Worm (Caenorhabditis elegans) whole organism, early embryonic: ENCODE measurements around the gene M199.2.

Experiments used
- B0310.2 ChIP-seq: sonication (generic microtip); optimal IDR thresholded peaks from 2 replicates; lab custom pipeline; 2016; ENCODE audit warnings: mild to moderate bottlenecking, missing genetic modification characterization, missing compliant biosample characterization
- F13C5.2 ChIP-seq: sonication (generic microtip); optimal IDR thresholded peaks from 2 replicates; lab custom pipeline; 2017; ENCODE audit warnings: mild to moderate bottlenecking, missing genetic modification characterization, inconsistent platforms, missing compliant biosample characterization
- aly-1 ChIP-seq: sonication (generic microtip); optimal IDR thresholded peaks from 2 replicates; lab custom pipeline; 2016; ENCODE audit warnings: missing genetic modification characterization, missing compliant biosample characterization
- ama-1 ChIP-seq: fragments of 150-350 bp; optimal IDR thresholded peaks from 2 replicates; lab custom pipeline; 2014
- ceh-13 ChIP-seq: fragments of 200-800 bp; sonication (Bioruptor generic); optimal IDR thresholded peaks from 2 replicates; lab custom pipeline; 2018; ENCODE audit warnings: mild to moderate bottlenecking, missing genetic modification characterization, missing compliant biosample characterization
- ceh-36 ChIP-seq: sonication (generic microtip); optimal IDR thresholded peaks from 2 replicates; lab custom pipeline; 2016; ENCODE audit warnings: missing genetic modification characterization, inconsistent platforms, missing compliant biosample characterization
- ets-7 ChIP-seq: sonication (generic microtip); optimal IDR thresholded peaks from 2 replicates; lab custom pipeline; 2016; ENCODE audit warnings: missing genotype, missing genetic modification characterization, missing compliant biosample characterization
- flt-1 ChIP-seq: fragments of 200-800 bp; sonication (Bioruptor generic); IDR thresholded peaks from 2 replicates; pipeline ENCODE4 v1.3.6; 2022; ENCODE audit warnings: missing genetic modification characterization, missing compliant biosample characterization
- hmbx-1 ChIP-seq: sonication (generic microtip); optimal IDR thresholded peaks from 2 replicates; lab custom pipeline; 2016; ENCODE audit warnings: mild to moderate bottlenecking, missing genetic modification characterization, missing compliant biosample characterization
- hmg-4 ChIP-seq: fragments of 200-800 bp; sonication (Bioruptor generic); optimal IDR thresholded peaks from 2 replicates; lab custom pipeline; 2018; ENCODE audit warnings: mild to moderate bottlenecking, missing genetic modification characterization, missing compliant biosample characterization
- hnd-1 ChIP-seq: sonication (generic microtip); optimal IDR thresholded peaks from 2 replicates; lab custom pipeline; 2016; ENCODE audit warnings: missing genetic modification characterization, missing compliant biosample characterization
- pes-1 ChIP-seq: fragments of 200-800 bp; sonication (Bioruptor generic); IDR thresholded peaks from 2 replicates; pipeline ENCODE4 v1.3.6; 2022; ENCODE audit warnings: missing genetic modification reagents, missing genetic modification characterization, missing compliant biosample characterization
- scrt-1 ChIP-seq: fragments of 200-800 bp; sonication (Bioruptor generic); IDR thresholded peaks from 2 replicates; pipeline ENCODE4 v1.3.6; 2022; ENCODE audit warnings: missing genetic modification characterization, missing compliant biosample characterization
- sea-1 ChIP-seq: fragments of 200-800 bp; sonication (Bioruptor generic); conservative IDR thresholded peaks from 2 replicates; pipeline ENCODE4 v1.3.6; 2022; ENCODE audit warnings: missing genetic modification characterization, missing compliant biosample characterization
- tbx-11 ChIP-seq: fragments of 200-800 bp; sonication (Bioruptor generic); IDR thresholded peaks from 2 replicates; pipeline ENCODE4 v1.3.6; 2022; ENCODE audit warnings: missing genetic modification characterization, missing compliant biosample characterization
- tbx-37 ChIP-seq: fragments of 200-800 bp; sonication (Bioruptor generic); conservative IDR thresholded peaks from 2 replicates; pipeline ENCODE4 v1.3.6; 2022; ENCODE audit warnings: missing genetic modification reagents, missing genetic modification characterization, missing compliant biosample characterization
- tra-4 ChIP-seq: sonication (generic microtip); optimal IDR thresholded peaks from 2 replicates; lab custom pipeline; 2017; ENCODE audit warnings: missing genetic modification characterization, missing compliant biosample characterization

The M199.2 gene

DNA sequence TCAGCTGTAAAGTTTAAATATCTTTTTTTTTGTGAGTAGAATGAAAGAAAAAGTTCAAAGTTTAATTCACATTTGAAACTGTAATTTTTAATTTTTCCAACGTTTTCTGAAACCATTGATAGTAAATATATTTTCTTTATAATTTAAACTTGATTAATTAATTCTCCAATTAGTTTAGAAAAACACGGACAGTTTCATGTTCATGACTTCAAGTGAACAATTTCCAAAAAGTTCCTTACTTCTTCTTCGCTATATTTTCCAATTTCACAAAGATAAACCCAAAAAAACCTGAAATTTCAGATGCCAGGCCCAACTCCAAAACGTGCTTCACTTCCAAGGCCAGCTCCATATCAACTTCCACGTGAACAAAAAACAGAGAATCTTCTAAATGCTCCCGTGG is at the start of gene M199.2:
Gene M199.2 (plus strand): TSS at position 301 of the 400 bp plus-strand sequence.
- TF ChIP-seq tra-4 (no peak), aly-1 (tag; lab: Kevin White, UChicago) (no peak), tbx-11 (GFP tag; lab: Robert Waterston, UW) (no peak), sea-1 (GFP tag; lab: Robert Waterston, UW) (no peak), F13C5.2 (tag; lab: Kevin White, UChicago) (no peak), B0310.2 (tag; lab: Kevin White, UChicago) (no peak), ceh-36 (tag; lab: Kevin White, UChicago) (no peak)

DNA sequence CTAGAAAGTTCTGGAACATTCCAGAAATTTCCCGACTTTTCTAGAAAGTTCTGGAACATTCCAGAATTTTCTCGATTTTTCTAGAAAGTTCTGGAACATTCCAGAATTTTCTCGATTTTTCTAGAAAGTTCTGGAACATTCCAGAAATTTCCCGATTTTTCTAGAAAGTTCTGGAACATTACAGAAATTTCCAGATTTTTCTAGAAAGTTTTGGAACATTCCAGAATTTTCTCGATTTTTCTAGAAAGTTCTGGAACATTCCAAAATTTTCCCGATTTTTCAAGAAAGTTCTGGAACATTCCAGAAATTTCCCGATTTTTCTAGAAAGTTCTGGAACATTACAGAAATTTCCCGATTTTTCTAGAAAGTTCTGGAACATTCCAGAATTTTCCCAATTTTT is 49.4 kb upstream of the M199.2 start:
- TF ChIP-seq sea-1 (GFP tag; lab: Robert Waterston, UW) (peak; percentile 69; the same call in 1 of the 2 replicates), pes-1 (peak; percentile 85), hnd-1 (peak; percentile 5), flt-1 (GFP tag; lab: Robert Waterston, UW) (peak; percentile 72; the same call in 1 of the 2 replicates)

DNA sequence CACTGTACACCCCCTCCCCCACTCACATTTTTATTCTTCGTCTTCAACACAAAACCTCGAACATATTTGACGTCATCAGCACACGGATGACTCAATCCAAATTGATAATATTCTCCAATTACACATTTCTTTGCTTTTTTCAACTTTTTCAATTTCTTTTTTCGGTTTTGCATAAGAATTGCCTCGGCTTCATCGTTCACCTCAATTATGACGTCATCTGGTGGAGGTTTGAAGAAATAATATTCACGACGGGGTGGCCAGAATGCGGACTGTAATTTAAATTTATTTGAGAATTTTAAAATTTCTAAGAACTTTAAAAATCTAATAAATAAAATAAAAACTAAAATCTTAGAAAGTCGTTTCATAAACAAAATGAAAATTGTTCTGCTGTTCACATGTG is 44.8 kb upstream of the M199.2 start:
- TF ChIP-seq hmbx-1 (tag; lab: Kevin White, UChicago) (no peak), flt-1 (GFP tag; lab: Robert Waterston, UW) (no peak), aly-1 (tag; lab: Kevin White, UChicago) (no peak), ceh-36 (tag; lab: Kevin White, UChicago) (no peak), tbx-11 (GFP tag; lab: Robert Waterston, UW) (no peak), B0310.2 (tag; lab: Kevin White, UChicago) (no peak), ama-1 (lab: Kevin White, UChicago) (no peak), scrt-1 (GFP tag; lab: Robert Waterston, UW) (no peak), sea-1 (GFP tag; lab: Robert Waterston, UW) (no peak), hmg-4 (GFP tag; lab: Kevin White, UChicago) (no peak)

DNA sequence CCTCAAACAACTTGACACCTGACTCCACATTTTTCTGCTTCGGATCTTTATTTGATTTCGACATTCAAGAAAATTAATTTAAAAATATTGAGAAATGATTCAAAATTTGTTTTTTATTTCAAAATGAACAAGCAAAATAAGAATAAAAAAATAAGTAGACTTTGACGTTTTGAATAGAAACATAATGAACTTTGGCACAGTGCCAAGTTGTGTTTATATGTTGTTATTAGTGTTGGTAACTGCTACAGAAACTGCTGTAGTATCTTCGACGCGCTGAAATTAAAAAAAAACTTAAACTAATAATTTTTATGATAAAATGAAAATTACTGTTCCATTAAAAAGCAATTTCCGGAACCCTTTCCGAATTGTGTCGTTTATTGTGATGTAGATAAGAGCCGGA is 42.9 kb upstream of the M199.2 start, which contains the start of gene Y41E3.18:
Gene Y41E3.18 (minus strand): TSS at position 101 of the 400 bp plus-strand sequence.
- TF ChIP-seq hmg-4 (GFP tag; lab: Kevin White, UChicago): no peak
- TF ChIP-seq B0310.2 (tag; lab: Kevin White, UChicago): no peak
- no peak for TF ChIP-seq ceh-13
- TF ChIP-seq aly-1 (tag; lab: Kevin White, UChicago): no peak
- TF ChIP-seq scrt-1 (GFP tag; lab: Robert Waterston, UW): no peak
- no peak for TF ChIP-seq tbx-37
- TF ChIP-seq flt-1 (GFP tag; lab: Robert Waterston, UW): no peak
- no peak for TF ChIP-seq hnd-1
- TF ChIP-seq F13C5.2 (tag; lab: Kevin White, UChicago): no peak
- no peak for TF ChIP-seq ceh-36 (tag; lab: Kevin White, UChicago)
- TF ChIP-seq hmbx-1 (tag; lab: Kevin White, UChicago): no peak

DNA sequence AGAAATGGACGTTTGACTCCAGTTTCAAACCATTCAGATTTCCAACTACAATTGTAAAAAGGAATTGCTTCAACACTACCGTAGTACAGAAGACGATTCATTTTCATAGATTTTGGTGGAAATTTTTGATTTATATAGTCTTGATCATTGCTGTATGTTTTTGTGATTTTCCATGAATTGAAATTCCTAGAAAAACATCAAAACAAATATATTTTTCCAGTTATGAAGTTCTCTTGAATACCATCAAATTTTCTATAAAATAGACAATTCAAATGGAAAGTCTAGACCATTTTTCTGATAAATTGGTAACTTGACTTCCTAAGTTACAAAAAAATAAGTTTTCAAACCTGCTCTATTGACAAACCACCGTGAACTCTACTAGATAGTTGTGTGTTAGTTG is 39.8 kb upstream of the M199.2 start, which contains the start of gene srt-48:
Gene srt-48 (minus strand): TSS at position 101 of the 400 bp plus-strand sequence.
- TF ChIP-seq pes-1 (no peak), B0310.2 (tag; lab: Kevin White, UChicago) (no peak), hnd-1 (no peak), F13C5.2 (tag; lab: Kevin White, UChicago) (no peak), aly-1 (tag; lab: Kevin White, UChicago) (no peak), tbx-11 (GFP tag; lab: Robert Waterston, UW) (no peak), tra-4 (no peak), ceh-13 (no peak), ama-1 (lab: Kevin White, UChicago) (no peak), ceh-36 (tag; lab: Kevin White, UChicago) (no peak)

DNA sequence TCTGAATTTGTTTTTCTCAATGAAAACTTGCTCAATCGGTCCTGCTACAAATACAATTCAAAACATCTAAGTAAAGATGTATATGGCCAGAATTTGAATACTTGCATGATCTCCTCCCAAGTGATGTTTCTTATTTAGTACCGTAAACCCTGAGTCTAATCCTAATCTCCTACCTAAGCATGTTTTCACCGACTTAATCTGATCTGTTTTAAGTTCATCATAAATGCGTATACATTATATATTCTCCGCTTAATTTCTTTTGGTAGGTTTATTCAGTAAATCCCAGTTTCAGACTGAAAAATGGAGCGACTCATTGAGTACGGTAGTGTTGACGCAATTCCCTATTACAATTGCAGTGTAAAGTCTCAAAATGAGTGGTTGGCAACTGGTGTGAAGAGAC is 34.2 kb upstream of the M199.2 start, which contains the start of gene srt-50:
Gene srt-50 (plus strand): TSS at position 301 of the 400 bp plus-strand sequence.
- no peak for TF ChIP-seq pes-1
- TF ChIP-seq sea-1 (GFP tag; lab: Robert Waterston, UW): no peak
- TF ChIP-seq hnd-1: no peak

DNA sequence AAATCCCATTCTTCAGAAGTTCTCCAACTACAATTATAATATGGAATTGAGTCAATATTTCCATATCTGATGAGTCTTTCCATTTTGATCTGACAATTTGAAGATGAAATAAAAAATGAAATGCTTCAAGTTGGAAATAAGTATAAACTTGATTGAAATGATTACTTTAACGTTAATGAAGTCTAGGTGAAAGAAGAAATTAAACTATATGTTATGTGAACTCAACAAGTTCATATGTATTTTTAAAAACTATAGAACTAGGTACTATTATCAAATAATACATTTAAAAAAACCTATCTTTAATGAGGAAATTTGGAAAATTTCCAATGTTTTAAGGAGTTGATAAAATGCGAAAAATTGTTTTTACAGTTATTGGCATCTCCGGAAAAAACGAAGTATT is 10.3 kb upstream of the M199.2 start, which contains the start of gene srt-49:
Gene srt-49 (minus strand): TSS at position 101 of the 400 bp plus-strand sequence.
- TF ChIP-seq tbx-37 (no peak), sea-1 (GFP tag; lab: Robert Waterston, UW) (no peak), B0310.2 (tag; lab: Kevin White, UChicago) (no peak), flt-1 (GFP tag; lab: Robert Waterston, UW) (no peak), hmg-4 (GFP tag; lab: Kevin White, UChicago) (no peak), pes-1 (no peak), aly-1 (tag; lab: Kevin White, UChicago) (no peak), hnd-1 (no peak), hmbx-1 (tag; lab: Kevin White, UChicago) (no peak), tra-4 (no peak), ets-7 (no peak)

DNA sequence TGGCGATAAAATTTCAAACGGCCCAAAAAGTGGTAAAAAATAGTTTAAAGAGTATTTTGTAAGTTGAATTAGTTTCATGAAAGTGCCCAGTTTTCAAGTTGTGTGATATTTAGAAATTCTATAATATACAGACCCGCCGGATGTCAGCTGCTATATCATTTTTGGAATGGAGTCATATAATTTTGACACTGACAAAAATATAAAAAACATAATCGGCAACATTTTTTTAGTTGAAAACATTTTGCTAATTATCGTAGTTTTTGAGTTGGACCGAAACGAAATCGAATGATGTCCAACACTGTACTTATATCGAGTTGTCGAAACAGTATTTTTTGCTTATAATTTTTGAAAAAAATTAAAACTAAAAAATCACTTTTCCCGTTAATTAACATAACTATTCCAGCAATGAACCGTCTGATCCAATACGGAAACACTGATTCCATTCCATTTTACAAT is 5.3 kb upstream of the M199.2 start, which contains the start of gene srt-44:
Gene srt-44 (plus strand): TSS at position 406 of the 456 bp plus-strand sequence.
- TF ChIP-seq ceh-13 (no peak), ama-1 (lab: Kevin White, UChicago) (no peak)

DNA sequence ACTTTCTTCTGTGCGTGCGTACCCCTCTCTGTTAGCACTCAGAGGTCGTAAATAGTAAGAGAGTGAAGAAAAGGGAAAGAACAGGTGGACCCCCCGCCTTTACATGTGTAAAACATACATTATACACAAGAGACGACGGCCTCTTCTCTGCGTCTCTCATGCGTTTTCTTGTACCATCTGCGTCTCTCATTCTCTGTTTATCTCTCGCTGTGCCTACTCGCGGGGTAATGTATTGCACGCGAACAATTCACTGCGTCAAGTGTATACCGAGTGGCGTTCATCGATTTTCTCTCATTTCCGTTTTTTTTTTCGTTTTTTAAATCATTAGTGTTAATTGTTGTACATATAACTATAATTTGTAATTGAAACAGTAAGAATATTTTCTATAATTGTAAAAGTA is 1.4 kb upstream of the M199.2 start:
- TF ChIP-seq hmg-4 (GFP tag; lab: Kevin White, UChicago) (no peak), F13C5.2 (tag; lab: Kevin White, UChicago) (peak; percentile 31)
